Fruit fly (Drosophila melanogaster): ENCODE results near the gene Ggt-1.

The Ggt-1 gene

dm6 chrX:18533308-18533707 is 21.0 kb upstream of the Ggt-1 start (continued):
- no peak for TF ChIP-seq CG13775 (GFP tag; optimal IDR thresholded peaks at IDR 0.05)
- TF ChIP-seq CG8281 (tag; optimal IDR thresholded peaks at IDR 0.05) = no peak
- TF ChIP-seq Sin3A (optimal IDR thresholded peaks at IDR 0.05) = no peak
- TF ChIP-seq CG11504 (tag; optimal IDR thresholded peaks at IDR 0.05) = peak; percentile 59
- TF ChIP-seq hb (GFP tag; IDR thresholded peaks at IDR 0.05; ENCODE audit: partially characterized antibody) = no peak
- TF ChIP-seq ems (GFP tag; optimal IDR thresholded peaks at IDR 0.05) = no peak
- TF ChIP-seq CG11723 (GFP tag; optimal IDR thresholded peaks at IDR 0.05) = no peak
- TF ChIP-seq ttk (GFP tag; IDR thresholded peaks at IDR 0.05) = 0 out of 2 replicates have a peak, but pooled peaks have one; percentile 7
- no peak for TF ChIP-seq chm (GFP tag; IDR thresholded peaks at IDR 0.05)
- no peak for TF ChIP-seq salm (tag; optimal IDR thresholded peaks at IDR 0.05)
- peak; percentile 15 for TF ChIP-seq CG1529 (GFP tag; optimal IDR thresholded peaks at IDR 0.05)
- TF ChIP-seq CG17361 (GFP tag; IDR thresholded peaks at IDR 0.05) = peak; percentile 42; the same call in 1 of the 3 replicates
- peak; percentile 29 for TF ChIP-seq kay (GFP tag; optimal IDR thresholded peaks at IDR 0.05)
- no peak for TF ChIP-seq p53 (GFP tag; optimal IDR thresholded peaks at IDR 0.05)
- TF ChIP-seq CkIIα-i1 (GFP tag; IDR thresholded peaks at IDR 0.05) = no peak
- TF ChIP-seq CG2712 (tag; optimal IDR thresholded peaks at IDR 0.05) = peak; percentile 53
- TF ChIP-seq CTCF (GFP tag; optimal IDR thresholded peaks at IDR 0.05) = no peak
- no peak for TF ChIP-seq Atf-2 (GFP tag; optimal IDR thresholded peaks at IDR 0.05)
- TF ChIP-seq sc (optimal IDR thresholded peaks at IDR 0.05) = no peak
- TF ChIP-seq sc (GFP tag; optimal IDR thresholded peaks at IDR 0.05) = peak; percentile 0
- TF ChIP-seq CG17359 (tag; optimal IDR thresholded peaks at IDR 0.05) = no peak
- TF ChIP-seq CG7556 (GFP tag; optimal IDR thresholded peaks at IDR 0.05) = peak; percentile 52
- TF ChIP-seq yki (optimal IDR thresholded peaks at IDR 0.05) = no peak
- TF ChIP-seq CG14441 (GFP tag; IDR thresholded peaks at IDR 0.05) = no peak
- TF ChIP-seq sob (GFP tag; IDR thresholded peaks at IDR 0.05) = no peak
- TF ChIP-seq CG3847 (GFP tag; IDR thresholded peaks at IDR 0.05) = 0 out of 2 replicates have a peak, but pooled peaks have one; percentile 18
- TF ChIP-seq bsh (GFP tag; optimal IDR thresholded peaks at IDR 0.05) = peak in 1 of 2 experiments; percentile 70
- peak; percentile 31 for TF ChIP-seq Blimp-1 (GFP tag; optimal IDR thresholded peaks at IDR 0.05)
- TF ChIP-seq CG32532 (GFP tag; IDR thresholded peaks at IDR 0.05) = no peak
- TF ChIP-seq aop (GFP tag; IDR thresholded peaks at IDR 0.05) = no peak
- no peak for TF ChIP-seq CG5953 (GFP tag; IDR thresholded peaks at IDR 0.05)
- no peak for TF ChIP-seq CG1647 (GFP tag; optimal IDR thresholded peaks at IDR 0.05)
- no peak for TF ChIP-seq lov (optimal IDR thresholded peaks at IDR 0.05)
- no peak for TF ChIP-seq lov (GFP tag; IDR thresholded peaks at IDR 0.05)
- TF ChIP-seq gfzf (GFP tag; optimal IDR thresholded peaks at IDR 0.05) = no peak
- TF ChIP-seq CG30020 (tag; optimal IDR thresholded peaks at IDR 0.05) = no peak
- no peak for TF ChIP-seq fd102C (GFP tag; optimal IDR thresholded peaks at IDR 0.05)
- no peak for TF ChIP-seq tap (tag; optimal IDR thresholded peaks at IDR 0.05)
- TF ChIP-seq HLH4C (GFP tag; IDR thresholded peaks at IDR 0.05; ENCODE audit: partially characterized antibody) = no peak
- no peak for TF ChIP-seq Aef1 (GFP tag; IDR thresholded peaks at IDR 0.05)
- no peak for TF ChIP-seq CG14965 (GFP tag; optimal IDR thresholded peaks at IDR 0.05; ENCODE audit: borderline replicate concordance)
- TF ChIP-seq Mes4 (GFP tag; optimal IDR thresholded peaks at IDR 0.05) = no peak
- TF ChIP-seq pan (optimal IDR thresholded peaks at IDR 0.05) = no peak
- peak in 1 of 2 experiments; percentile 24 for TF ChIP-seq pan (GFP tag; optimal IDR thresholded peaks at IDR 0.05 in 1 of 2, IDR thresholded peaks at IDR 0.05 in 1 of 2)
- no peak for TF ChIP-seq Rx (GFP tag; IDR thresholded peaks at IDR 0.05)
- TF ChIP-seq CG11085 (GFP tag; IDR thresholded peaks at IDR 0.05) = no peak
- no peak for TF ChIP-seq Vsx1 (GFP tag; optimal IDR thresholded peaks at IDR 0.05)
- peak; percentile 4 for TF ChIP-seq Ets97D (GFP tag; optimal IDR thresholded peaks at IDR 0.05)
- TF ChIP-seq CG4360 (GFP tag; IDR thresholded peaks at IDR 0.05) = no peak
- TF ChIP-seq vnd (GFP tag; IDR thresholded peaks at IDR 0.05; ENCODE audit: partially characterized antibody) = no peak
- no peak for TF ChIP-seq CG16779 (GFP tag; IDR thresholded peaks at IDR 0.05)
- TF ChIP-seq usp (GFP tag; optimal IDR thresholded peaks at IDR 0.05) = no peak
- TF ChIP-seq Side (GFP tag; optimal IDR thresholded peaks at IDR 0.05) = no peak
- no peak for TF ChIP-seq nerfin-1 (tag; optimal IDR thresholded peaks at IDR 0.05)

Measured in whole organism, embryonic.